Worm (Caenorhabditis elegans): ENCODE data around the gene bath-42.

DNA sequence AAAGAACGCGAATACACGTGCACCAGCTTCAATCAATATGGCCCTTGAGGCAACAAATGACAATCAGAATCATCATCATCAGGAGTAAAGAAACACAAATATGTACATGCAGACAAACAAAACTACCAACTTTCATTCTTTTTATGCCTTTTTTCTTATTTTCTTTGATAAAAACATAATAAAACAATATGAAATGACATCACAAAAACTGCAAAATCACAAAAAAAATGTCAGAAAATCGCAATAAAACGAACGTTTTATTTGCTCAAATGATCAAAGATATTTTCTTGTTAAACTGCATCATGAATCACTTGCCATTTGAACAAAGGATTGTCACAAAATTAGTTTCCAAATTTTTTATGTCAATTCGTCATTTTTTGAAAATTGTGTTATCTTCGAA, 8.8 kb downstream of the bath-42 start:
- TF ChIP-seq mdl-1 (tag; optimal IDR thresholded peaks at IDR 0.05) (no peak), unc-55 (GFP tag; optimal IDR thresholded peaks at IDR 0.05) (no peak)
